Worm (Caenorhabditis elegans) whole organism, L4/young adult: Measurements from ENCODE around the gene C33H5.1.
A peak's percentile ranks its signal among the peaks of the same experiment; 100 is the strongest.

Experiments used
- W03F9.2 ChIP-seq: fragments of 150-350 bp; optimal IDR thresholded peaks from 2 replicates; lab custom pipeline; 2014; ENCODE audit warnings: missing biosample characterization, missing genetic modification characterization
- him-1 ChIP-seq: sonication (generic microtip); optimal IDR thresholded peaks from 2 replicates; lab custom pipeline; 2016; ENCODE audit warnings: missing genotype, missing genetic modification reagents, missing genetic modification characterization, missing compliant biosample characterization

DNA sequence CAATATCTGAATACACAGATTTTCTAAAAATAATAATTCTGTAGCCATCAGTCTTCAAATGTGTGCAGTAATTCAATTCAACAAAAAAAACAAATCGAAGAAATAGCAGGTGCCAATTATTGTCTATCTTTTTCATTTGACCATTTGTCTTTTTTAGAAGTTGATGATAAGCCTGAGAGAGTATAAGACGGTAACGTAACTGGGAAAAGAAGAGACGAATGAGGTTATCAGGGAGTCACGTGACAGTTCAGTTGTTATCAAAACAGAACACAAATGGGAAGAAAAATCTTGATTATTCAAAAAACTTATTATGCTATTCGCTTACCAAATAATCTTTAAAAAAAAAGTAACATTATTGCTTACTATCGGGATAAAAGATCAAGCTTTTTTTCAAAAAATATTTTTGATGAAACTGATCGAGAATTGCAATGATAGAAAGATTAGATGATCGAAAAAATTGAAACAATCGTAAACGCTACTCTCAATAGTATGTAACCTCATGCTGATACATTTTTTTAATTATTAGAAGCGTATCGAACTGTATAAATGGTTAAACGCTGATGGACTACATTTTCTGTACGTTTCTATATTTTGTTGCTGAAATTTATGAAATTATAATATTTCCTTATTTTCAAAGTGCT, 35.7 kb downstream of the C33H5.1 start:
- no peak for TF ChIP-seq him-1
- TF ChIP-seq W03F9.2 (tag; lab: Kevin White, UChicago) = peak; percentile 26
